Worm (Caenorhabditis elegans) whole organism, L4/young adult: Measurements from ENCODE around the gene Y54G11A.1.
A peak's percentile ranks its signal among the peaks of the same experiment; 100 is the strongest.

Source experiments
- W03F9.2 ChIP-seq: fragments of 150-350 bp; optimal IDR thresholded peaks from 2 replicates; lab custom pipeline; 2014; ENCODE audit warnings: missing biosample characterization, missing genetic modification characterization
- dao-5 ChIP-seq: sonication (generic microtip); optimal IDR thresholded peaks from 2 replicates; lab custom pipeline; 2016; ENCODE audit warnings: missing genotype, missing genetic modification characterization, moderate library complexity, missing compliant biosample characterization
- him-1 ChIP-seq: sonication (generic microtip); optimal IDR thresholded peaks from 2 replicates; lab custom pipeline; 2016; ENCODE audit warnings: missing genotype, missing genetic modification reagents, missing genetic modification characterization, missing compliant biosample characterization

The Y54G11A.1 gene

DNA sequence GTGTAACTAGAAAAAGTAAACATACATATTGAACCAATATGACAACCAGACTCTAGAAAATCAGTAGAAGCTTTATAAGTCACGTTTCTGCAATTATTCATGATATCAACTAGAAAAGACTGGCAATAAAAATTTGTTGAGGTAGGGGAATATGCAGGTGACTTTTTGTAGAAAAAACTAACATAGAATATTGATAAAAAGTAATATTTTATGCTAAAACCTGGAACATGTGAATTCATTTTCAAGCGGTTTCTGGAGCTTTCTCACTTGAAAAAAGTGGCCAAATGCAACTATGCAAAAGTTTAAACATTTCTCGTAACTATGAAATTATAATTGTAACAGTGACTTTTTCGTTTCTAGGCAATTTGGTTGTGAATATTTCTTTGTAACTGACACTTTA, 20.0 kb upstream of the Y54G11A.1 start, which contains the start of gene srh-42:
Gene srh-42 (minus strand): TSS at position 101 of the 400 bp plus-strand sequence.
- no peak for TF ChIP-seq him-1 (tag; lab: Kevin White, UChicago)
- TF ChIP-seq dao-5, result no peak
- no peak for TF ChIP-seq W03F9.2 (tag; lab: Kevin White, UChicago)

DNA sequence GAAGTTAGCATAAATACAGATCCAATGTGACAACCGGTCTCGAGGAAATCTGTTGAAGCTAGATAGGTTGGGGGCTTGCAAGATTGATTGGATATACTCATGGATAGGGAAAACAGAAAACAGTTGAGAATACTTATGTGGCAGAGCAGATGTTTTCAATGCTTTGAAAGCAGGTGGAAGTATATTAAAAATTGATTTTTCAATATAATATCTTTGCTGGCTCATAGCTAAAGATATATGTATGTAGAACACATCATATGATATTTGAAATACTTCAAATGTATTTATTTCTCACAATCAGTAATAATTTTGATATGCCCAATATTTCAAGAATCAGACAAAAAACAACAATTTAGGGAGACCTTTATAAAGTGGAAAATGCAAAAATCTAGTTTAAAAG, 18.3 kb upstream of the Y54G11A.1 start, which contains the start of gene srh-41:
Gene srh-41 (minus strand): TSS at position 101 of the 400 bp plus-strand sequence.
- TF ChIP-seq him-1 (tag; lab: Kevin White, UChicago) (no peak), W03F9.2 (tag; lab: Kevin White, UChicago) (no peak), dao-5 (no peak)

DNA sequence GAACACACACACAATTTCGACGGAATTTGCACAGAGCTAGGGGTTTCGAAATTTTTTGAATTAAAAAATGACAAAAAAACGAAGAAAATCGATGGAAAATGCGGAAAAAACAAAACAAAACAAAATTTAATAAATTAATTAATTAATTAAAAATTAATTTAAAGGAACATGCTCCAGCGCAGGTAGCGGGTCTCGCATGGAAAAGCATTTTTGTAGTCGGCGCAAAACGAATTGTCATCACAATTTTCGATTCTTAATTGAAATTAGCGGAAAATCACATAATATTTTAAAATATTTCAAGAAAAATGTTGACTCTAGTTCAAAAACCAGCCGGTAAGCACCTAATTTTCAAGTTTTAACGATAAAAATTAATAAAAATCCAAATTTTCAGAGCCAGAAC, 7.4 kb upstream of the Y54G11A.1 start, which contains the start of gene Y54G11A.3:
Gene Y54G11A.3 (plus strand): TSS at position 213 of the 400 bp plus-strand sequence.
- TF ChIP-seq him-1 (tag; lab: Kevin White, UChicago) (no peak), W03F9.2 (tag; lab: Kevin White, UChicago) (no peak), dao-5 (no peak)

DNA sequence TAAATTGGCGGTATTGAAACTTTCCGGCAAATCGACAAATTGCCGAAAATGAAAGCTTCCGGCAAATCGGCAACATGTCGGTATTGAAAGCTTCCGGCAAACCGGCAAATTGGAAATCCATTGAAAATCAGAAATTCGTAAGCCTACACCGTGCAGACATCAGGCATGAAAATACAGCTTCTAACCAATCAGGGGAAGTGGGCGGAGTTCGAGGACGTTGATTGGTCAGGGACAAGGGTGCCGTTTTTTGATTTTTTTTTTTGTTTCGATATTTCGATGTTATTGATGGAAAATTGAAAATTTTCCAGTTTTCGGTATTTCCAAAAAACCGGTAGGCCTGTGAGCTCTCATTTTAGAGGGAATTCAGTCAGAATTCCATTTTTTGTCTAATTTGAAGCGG, 847 bp upstream of the Y54G11A.1 start:
- TF ChIP-seq him-1 (tag; lab: Kevin White, UChicago) (no peak), W03F9.2 (tag; lab: Kevin White, UChicago) (no peak), dao-5 (no peak)

DNA sequence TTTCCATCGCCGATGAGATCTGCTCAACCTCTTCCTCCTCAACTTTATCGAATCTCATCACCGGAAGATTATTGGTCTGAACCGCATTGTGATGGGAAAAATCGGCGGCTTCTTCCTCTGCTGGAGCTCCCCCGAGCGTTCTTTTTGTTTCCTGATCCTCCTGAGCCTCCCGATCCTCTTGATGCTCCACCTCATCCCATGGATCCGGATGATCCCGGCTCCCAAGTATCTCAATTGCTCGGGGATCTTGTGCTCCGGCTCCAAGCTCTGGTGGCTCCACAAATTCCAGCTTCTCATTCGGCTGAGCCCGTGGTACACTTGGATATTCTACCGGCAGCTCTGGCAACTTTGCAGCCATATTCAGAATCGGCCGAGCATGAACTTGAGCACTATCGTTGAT, 11.0 kb downstream of the Y54G11A.1 start:
- TF ChIP-seq him-1 (tag; lab: Kevin White, UChicago) (no peak), dao-5 (no peak), W03F9.2 (tag; lab: Kevin White, UChicago) (no peak)

DNA sequence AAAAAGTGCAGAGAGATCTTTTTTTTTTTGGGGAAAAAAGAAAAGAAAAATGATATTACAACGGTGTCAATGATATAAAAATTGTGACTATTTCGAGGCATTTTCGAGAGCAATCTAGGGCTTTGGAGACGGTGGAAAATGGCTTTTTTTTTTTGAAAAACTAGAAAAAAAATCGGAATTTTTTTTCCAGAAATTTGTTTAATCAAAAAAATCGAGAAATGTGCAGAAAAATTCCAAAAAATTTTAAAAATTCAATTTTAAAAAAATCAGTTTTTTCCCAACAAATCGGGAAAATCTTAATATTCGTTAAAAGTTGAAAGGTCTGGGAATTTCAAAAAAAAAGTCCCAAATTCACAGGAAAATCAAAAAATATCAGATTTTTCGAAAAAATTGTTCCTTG, 12.2 kb downstream of the Y54G11A.1 start, which contains the start of gene Y54G11A.19:
Gene Y54G11A.19 (minus strand): TSS at position 101 of the 400 bp plus-strand sequence.
- TF ChIP-seq W03F9.2 (tag; lab: Kevin White, UChicago) (no peak), him-1 (tag; lab: Kevin White, UChicago) (no peak), dao-5 (no peak)

DNA sequence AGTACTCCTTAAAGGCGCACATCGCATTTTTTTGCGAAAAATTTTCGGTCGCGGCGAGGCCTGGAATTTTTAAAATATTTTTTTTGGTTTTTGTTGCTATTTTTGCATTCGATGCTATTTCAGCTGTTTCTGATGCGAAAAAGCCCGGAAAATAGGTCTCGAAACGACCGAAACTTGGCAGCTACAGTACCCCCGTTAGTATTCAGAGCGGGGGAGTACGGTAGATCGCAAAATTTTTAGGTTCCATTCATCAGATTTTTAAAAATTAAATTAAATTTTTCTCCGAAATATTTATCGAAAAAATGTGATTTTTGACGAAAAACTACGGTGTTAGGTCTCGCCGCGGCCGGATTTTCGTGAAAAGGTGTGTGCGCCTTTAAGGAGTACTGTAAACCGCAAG, 13.1 kb downstream of the Y54G11A.1 start:
- TF ChIP-seq W03F9.2 (tag; lab: Kevin White, UChicago), result no peak
- TF ChIP-seq dao-5, result no peak
- no peak for TF ChIP-seq him-1 (tag; lab: Kevin White, UChicago)

DNA sequence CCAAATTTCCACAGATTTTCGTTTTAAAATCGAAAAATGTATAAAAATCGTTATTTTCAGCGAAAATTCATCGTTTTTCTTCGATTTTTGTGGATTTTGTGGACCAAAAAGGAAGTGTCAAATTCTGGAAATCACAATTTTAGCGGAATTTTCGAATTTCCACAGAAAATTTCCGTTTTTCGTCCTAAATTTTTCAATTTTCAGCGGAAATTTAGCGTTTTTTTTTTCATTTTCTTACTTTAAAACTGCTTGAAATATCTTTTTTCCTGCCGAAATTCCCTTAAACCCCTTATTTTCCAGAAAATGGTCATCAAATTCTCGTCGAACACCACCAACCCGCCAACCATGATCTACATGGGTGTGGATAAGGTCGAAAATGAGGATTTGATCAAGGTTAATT, 16.9 kb downstream of the Y54G11A.1 start, which contains the start of gene Y54G11A.2:
Gene Y54G11A.2 (plus strand): TSS at position 301 of the 400 bp plus-strand sequence.
- TF ChIP-seq W03F9.2 (tag; lab: Kevin White, UChicago) (no peak), dao-5 (no peak), him-1 (tag; lab: Kevin White, UChicago) (no peak)

DNA sequence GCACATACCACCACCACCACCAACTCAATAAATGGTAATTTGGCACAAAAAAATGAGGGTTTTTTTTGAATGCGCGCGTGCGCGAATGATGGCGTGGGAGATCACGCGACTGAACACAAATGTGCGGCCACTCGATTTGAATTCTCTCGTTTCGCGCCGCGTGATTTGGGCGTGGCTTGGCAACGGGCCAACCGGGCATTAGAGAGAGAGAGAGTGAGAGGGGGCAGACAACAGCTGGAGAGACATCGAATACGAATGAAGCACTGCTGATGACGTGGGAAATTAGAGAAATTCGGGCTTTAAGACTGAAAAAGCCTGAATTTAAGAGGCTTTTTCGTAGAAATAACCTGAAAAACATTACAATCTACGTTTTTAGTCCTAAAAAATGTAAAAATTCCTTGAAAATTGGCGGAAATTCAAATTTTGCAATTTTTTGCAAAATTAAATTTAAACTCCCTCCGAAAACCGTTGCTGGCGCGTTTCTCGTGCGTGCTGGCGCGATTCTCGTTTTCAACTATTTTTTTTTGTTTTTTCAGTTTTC, 17.5 kb downstream of the Y54G11A.1 start:
- peak; percentile 42 for TF ChIP-seq dao-5
- peak; percentile 87 for TF ChIP-seq him-1 (tag; lab: Kevin White, UChicago)
- no peak for TF ChIP-seq W03F9.2 (tag; lab: Kevin White, UChicago)

DNA sequence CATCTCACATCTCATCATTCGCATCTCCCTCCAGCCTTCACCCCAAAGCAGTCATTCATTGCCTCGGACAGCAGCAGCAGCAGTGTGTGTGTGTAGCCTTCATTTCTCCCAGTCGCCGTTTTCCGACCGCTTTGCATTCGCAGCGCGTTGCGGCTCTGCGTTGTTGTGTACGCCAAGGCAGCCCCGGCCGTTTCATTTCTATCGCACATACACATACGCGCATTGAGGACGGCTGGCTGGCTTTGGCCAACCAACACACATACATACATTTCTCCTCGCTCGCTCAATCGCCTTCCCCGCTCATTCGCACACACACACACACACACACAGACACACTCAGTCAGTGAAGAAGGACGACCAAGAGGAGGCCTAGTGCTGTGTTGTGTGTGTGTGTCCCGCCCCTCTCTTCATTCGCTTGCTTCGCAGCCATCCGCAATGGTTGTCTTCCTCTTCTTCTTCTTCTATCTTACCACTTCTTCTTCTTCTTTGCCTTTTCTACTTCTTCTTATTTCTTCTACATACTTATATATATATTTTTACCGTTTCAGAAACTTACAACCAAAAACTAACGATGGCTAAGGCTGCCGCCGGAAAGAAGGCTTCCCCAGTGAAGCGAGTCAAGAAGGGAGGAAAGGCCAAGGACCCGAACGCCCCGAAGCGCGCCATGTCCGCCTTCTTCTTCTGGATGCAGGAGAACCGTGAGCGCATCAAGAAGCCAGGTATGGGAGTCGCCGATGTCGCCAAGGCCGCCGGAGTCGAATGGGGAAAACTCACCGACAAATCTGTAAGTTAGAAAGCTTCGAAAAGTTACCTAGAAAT, 18.6 kb downstream of the Y54G11A.1 start, which contains the start of gene hmg-1.1:
Gene hmg-1.1 (plus strand): TSS at position 549 of the 819 bp plus-strand sequence.
- TF ChIP-seq W03F9.2 (tag; lab: Kevin White, UChicago) (peak; percentile 6), dao-5 (peak; percentile 3), him-1 (tag; lab: Kevin White, UChicago) (peak; percentile 34)

DNA sequence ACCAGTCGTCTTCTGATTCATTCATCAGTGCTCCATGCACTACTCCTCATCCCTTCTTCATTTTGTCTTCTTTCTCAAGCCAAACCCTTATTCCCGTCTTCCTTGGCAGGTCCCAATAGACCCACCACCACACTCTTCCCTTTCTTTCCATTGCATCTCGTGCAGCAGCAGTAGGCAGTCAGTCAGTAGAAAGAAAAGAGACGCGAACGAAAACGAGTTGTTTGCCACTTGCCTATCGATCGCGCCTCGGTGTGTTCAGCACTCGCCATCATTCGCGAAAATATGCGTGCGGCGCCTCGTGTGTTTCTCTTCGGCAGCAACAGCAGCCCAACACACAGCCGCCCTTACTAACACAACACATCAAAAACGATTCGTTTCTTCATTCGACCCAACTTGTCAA, 19.5 kb downstream of the Y54G11A.1 start:
- TF ChIP-seq W03F9.2 (tag; lab: Kevin White, UChicago) (peak; percentile 10), dao-5 (no peak)

DNA sequence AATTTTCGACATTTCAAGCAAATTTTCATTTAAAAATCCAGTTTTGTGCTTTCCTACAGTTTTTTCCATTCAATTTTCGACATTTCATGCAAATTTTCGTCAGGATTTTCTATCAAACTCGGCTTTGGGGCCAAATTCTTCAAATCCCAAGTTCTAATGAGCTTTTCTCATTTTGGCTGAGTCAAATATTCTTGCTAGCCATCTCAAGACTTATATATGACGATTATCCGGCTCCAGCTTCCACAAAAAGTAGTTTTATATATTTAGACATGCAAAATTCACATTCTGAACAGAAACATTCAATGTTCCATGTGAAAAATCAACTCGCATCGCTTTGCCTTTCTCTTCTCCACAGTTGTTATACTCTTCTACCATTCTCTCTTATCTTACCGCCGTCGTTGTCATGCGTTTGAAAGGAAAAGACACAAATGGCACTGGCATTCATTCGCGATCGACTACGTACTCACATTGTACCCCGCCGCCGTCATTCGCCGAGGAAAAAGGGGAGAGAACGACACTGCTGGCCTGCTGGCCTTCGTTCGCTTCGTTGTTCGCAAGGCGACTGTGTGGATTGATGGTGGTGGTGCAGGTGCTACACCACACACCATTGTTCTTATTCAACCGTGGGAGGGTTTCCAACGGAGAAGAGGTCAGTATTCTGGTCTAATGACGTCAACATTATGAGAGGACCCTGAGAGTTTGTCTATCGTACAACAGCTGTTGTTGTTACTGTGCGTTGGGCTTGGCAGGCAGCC, 21.1 kb downstream of the Y54G11A.1 start:
- no peak for TF ChIP-seq him-1 (tag; lab: Kevin White, UChicago)
- no peak for TF ChIP-seq W03F9.2 (tag; lab: Kevin White, UChicago)
- no peak for TF ChIP-seq dao-5

DNA sequence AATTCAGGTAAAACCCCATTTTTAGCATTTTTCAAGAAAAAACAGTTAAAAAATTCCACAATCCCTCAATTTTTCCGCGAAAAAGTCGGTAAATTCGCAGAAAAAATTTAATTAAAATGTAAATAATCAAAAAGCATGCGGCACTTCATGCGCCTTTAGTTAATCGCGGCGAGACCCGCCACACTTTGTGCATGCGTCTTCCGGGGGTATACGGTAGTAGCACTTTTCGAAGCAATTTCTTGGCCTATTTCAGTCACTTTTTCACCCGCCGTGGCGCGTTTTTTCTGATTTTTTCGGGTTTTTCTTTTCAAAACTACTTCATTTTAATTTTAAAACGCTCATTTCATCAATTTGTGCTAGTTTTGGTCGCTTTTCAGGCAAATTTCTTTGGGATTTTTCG, 21.8 kb downstream of the Y54G11A.1 start:
- TF ChIP-seq him-1 (tag; lab: Kevin White, UChicago) (no peak), dao-5 (no peak), W03F9.2 (tag; lab: Kevin White, UChicago) (no peak)
